Fruit fly (Drosophila melanogaster) whole organism, prepupa: ENCODE data around the gene CG13685.
A peak's percentile ranks its signal among the peaks of the same experiment; 100 is the strongest.

Source experiments
- Blimp-1 ChIP-seq: fragments of 200-800 bp; sonication (Bioruptor generic); optimal IDR thresholded peaks from 3 replicates; lab custom pipeline; 2017; ENCODE audit warnings: missing biosample characterization, missing genetic modification characterization, mild to moderate bottlenecking, moderate library complexity, missing genetic modification reagents
- CG10631 ChIP-seq: fragments of 200-800 bp; sonication (Bioruptor generic); optimal IDR thresholded peaks from 2 replicates; lab custom pipeline; 2016; ENCODE audit warnings: missing biosample characterization, missing genetic modification characterization
- CG10669 ChIP-seq: fragments of 200-800 bp; sonication (Bioruptor generic); optimal IDR thresholded peaks from 3 replicates; lab custom pipeline; 2018; ENCODE audit warnings: missing biosample characterization, mild to moderate bottlenecking, missing genetic modification characterization, moderate library complexity
- CG11294 ChIP-seq: fragments of 200-800 bp; sonication (Bioruptor generic); IDR thresholded peaks from 2 replicates; pipeline ENCODE4 v1.3.6; 2022; ENCODE audit warnings: missing biosample characterization, missing genetic modification characterization
- CG11762 ChIP-seq: fragments of 200-800 bp; sonication (Bioruptor generic); optimal IDR thresholded peaks from 3 replicates; lab custom pipeline; 2016; ENCODE audit warnings: missing biosample characterization, missing genetic modification characterization; ENCODE audit not compliant: insufficient read depth
- CG11902 ChIP-seq: fragments of 200-800 bp; sonication (Bioruptor generic); optimal IDR thresholded peaks from 3 replicates; lab custom pipeline; 2016; ENCODE audit warnings: missing biosample characterization, missing genetic modification characterization
- CG15336 ChIP-seq: fragments of 200-800 bp; sonication (Bioruptor generic); IDR thresholded peaks from 2 replicates; pipeline ENCODE4 v1.3.6; 2022; ENCODE audit warnings: missing biosample characterization, missing genetic modification characterization
- CG1621 ChIP-seq: fragments of 200-800 bp; sonication (Bioruptor generic); optimal IDR thresholded peaks from 3 replicates; lab custom pipeline; 2018; ENCODE audit warnings: missing biosample characterization, mild to moderate bottlenecking, missing genetic modification characterization
- CG16779 ChIP-seq: fragments of 200-800 bp; sonication (Bioruptor generic); optimal IDR thresholded peaks from 3 replicates; lab custom pipeline; 2017; ENCODE audit warnings: missing biosample characterization, mild to moderate bottlenecking, missing genetic modification characterization
- CG3032 ChIP-seq: fragments of 200-800 bp; optimal IDR thresholded peaks from 2 replicates; lab custom pipeline; 2019; ENCODE audit warnings: missing biosample characterization, mild to moderate bottlenecking, missing genetic modification characterization, moderate library complexity
- CG31627 ChIP-seq: fragments of 200-800 bp; sonication (Bioruptor generic); optimal IDR thresholded peaks from 3 replicates; lab custom pipeline; 2016; ENCODE audit warnings: missing biosample characterization, missing genetic modification characterization
- CG32006 ChIP-seq: fragments of 200-800 bp; sonication (Bioruptor generic); optimal IDR thresholded peaks from 3 replicates; lab custom pipeline; 2017; ENCODE audit warnings: missing biosample characterization, mild to moderate bottlenecking, missing genetic modification characterization
- CG3919 ChIP-seq: fragments of 200-800 bp; sonication (Bioruptor generic); optimal IDR thresholded peaks from 3 replicates; lab custom pipeline; 2016; ENCODE audit warnings: missing biosample characterization, missing genetic modification characterization
- CG4318 ChIP-seq: fragments of 200-800 bp; sonication (Bioruptor generic); optimal IDR thresholded peaks from 3 replicates; lab custom pipeline; 2017; ENCODE audit warnings: missing biosample characterization, mild to moderate bottlenecking, missing genetic modification characterization
- CG6163 ChIP-seq: fragments of 200-800 bp; sonication (Bioruptor generic); IDR thresholded peaks from 3 replicates; pipeline ENCODE4 v1.3.6; 2022; ENCODE audit warnings: missing biosample characterization, missing genetic modification characterization
- CG6276 ChIP-seq: fragments of 200-800 bp; sonication (Bioruptor generic); optimal IDR thresholded peaks from 2 replicates; lab custom pipeline; 2017; ENCODE audit warnings: missing biosample characterization, mild to moderate bottlenecking, missing genetic modification characterization
- CG6792 ChIP-seq: fragments of 200-800 bp; sonication (Bioruptor generic); optimal IDR thresholded peaks from 3 replicates; lab custom pipeline; 2016; ENCODE audit warnings: missing biosample characterization, missing genetic modification characterization
- CG6808 ChIP-seq: fragments of 200-800 bp; sonication (Bioruptor generic); optimal IDR thresholded peaks from 3 replicates; lab custom pipeline; 2017; ENCODE audit warnings: missing biosample characterization, missing genetic modification characterization, mild to moderate bottlenecking, moderate library complexity, missing genetic modification reagents
- CG6854 ChIP-seq: fragments of 200-800 bp; sonication (Bioruptor generic); optimal IDR thresholded peaks from 2 replicates; lab custom pipeline; 2017; ENCODE audit warnings: missing biosample characterization, mild to moderate bottlenecking, missing genetic modification characterization
- CG7368 ChIP-seq: fragments of 200-800 bp; sonication (Bioruptor generic); optimal IDR thresholded peaks from 3 replicates; lab custom pipeline; 2016; ENCODE audit warnings: missing biosample characterization, missing genetic modification characterization
- CG8119 ChIP-seq: fragments of 200-800 bp; sonication (Bioruptor generic); IDR thresholded peaks from 3 replicates; pipeline ENCODE4 v1.3.6; 2022; ENCODE audit warnings: missing biosample characterization, missing genetic modification characterization
- CG8319 ChIP-seq: fragments of 200-800 bp; sonication (Bioruptor generic); optimal IDR thresholded peaks from 3 replicates; lab custom pipeline; 2016; ENCODE audit warnings: missing biosample characterization, missing genetic modification characterization
- CG8632 ChIP-seq: fragments of 200-800 bp; sonication (Bioruptor generic); optimal IDR thresholded peaks from 3 replicates; lab custom pipeline; 2016; ENCODE audit warnings: missing biosample characterization, missing genetic modification characterization
- CG9139 ChIP-seq: fragments of 200-800 bp; sonication (Bioruptor generic); optimal IDR thresholded peaks from 3 replicates; lab custom pipeline; 2017; ENCODE audit warnings: missing biosample characterization, mild to moderate bottlenecking, missing genetic modification characterization
- Eip75B ChIP-seq: fragments of 200-800 bp; sonication (Bioruptor generic); optimal IDR thresholded peaks from 3 replicates; lab custom pipeline; 2016; ENCODE audit warnings: missing biosample characterization, missing genetic modification characterization
- Eip78C ChIP-seq: fragments of 200-800 bp; sonication (Bioruptor generic); peaks from one replicate; lab custom pipeline; 2016; ENCODE audit warnings: missing biosample characterization, missing genetic modification characterization
- Ets21C ChIP-seq: fragments of 200-800 bp; sonication (Bioruptor generic); optimal IDR thresholded peaks from 3 replicates; lab custom pipeline; 2016; ENCODE audit warnings: missing biosample characterization, missing genetic modification characterization
- Ets96B ChIP-seq: fragments of 200-800 bp; optimal IDR thresholded peaks from 2 replicates; lab custom pipeline; 2019; ENCODE audit warnings: missing biosample characterization, mild to moderate bottlenecking, missing genetic modification characterization, moderate library complexity
- Hr38 ChIP-seq: sonication (Bioruptor generic); optimal IDR thresholded peaks from 2 replicates; lab custom pipeline; 2016; ENCODE audit warnings: missing biosample characterization, missing genetic modification characterization
- Hr39 ChIP-seq: fragments of 200-800 bp; sonication (Bioruptor generic); optimal IDR thresholded peaks from 2 replicates; lab custom pipeline; 2016; ENCODE audit warnings: missing biosample characterization, missing genetic modification characterization
- Hr4 ChIP-seq: fragments of 200-800 bp; sonication (Bioruptor generic); optimal IDR thresholded peaks from 3 replicates; lab custom pipeline; 2016; ENCODE audit warnings: missing biosample characterization, missing genetic modification characterization
- Lpt ChIP-seq: fragments of 200-800 bp; sonication (Bioruptor generic); optimal IDR thresholded peaks from 3 replicates; lab custom pipeline; 2016; ENCODE audit warnings: missing biosample characterization, missing genetic modification characterization
- Met ChIP-seq: fragments of 200-800 bp; sonication (Bioruptor generic); optimal IDR thresholded peaks from 3 replicates; lab custom pipeline; 2016; ENCODE audit warnings: missing biosample characterization, missing genetic modification characterization
- OdsH ChIP-seq: fragments of 200-800 bp; sonication (Bioruptor generic); optimal IDR thresholded peaks from 3 replicates; lab custom pipeline; 2016; ENCODE audit warnings: missing biosample characterization, missing genetic modification characterization
- Smox ChIP-seq: fragments of 200-800 bp; sonication (Bioruptor generic); optimal IDR thresholded peaks from 3 replicates; lab custom pipeline; 2016; ENCODE audit warnings: missing biosample characterization, missing genetic modification characterization
- Sox15 ChIP-seq: fragments of 200-800 bp; sonication (Bioruptor generic); optimal IDR thresholded peaks from 3 replicates; lab custom pipeline; 2016; ENCODE audit warnings: missing biosample characterization, missing genetic modification characterization
- achi ChIP-seq: fragments of 200-800 bp; sonication (Bioruptor generic); optimal IDR thresholded peaks from 3 replicates; lab custom pipeline; 2016; ENCODE audit warnings: missing biosample characterization, missing genetic modification characterization
- acj6 ChIP-seq: fragments of 200-800 bp; sonication (Bioruptor generic); optimal IDR thresholded peaks from 3 replicates; lab custom pipeline; 2016; ENCODE audit warnings: missing biosample characterization, missing genetic modification characterization
- cyc ChIP-seq: fragments of 200-800 bp; sonication (Bioruptor generic); optimal IDR thresholded peaks from 3 replicates; lab custom pipeline; 2016; ENCODE audit warnings: missing biosample characterization, missing genetic modification characterization
- dac ChIP-seq: fragments of 200-800 bp; sonication (Bioruptor generic); optimal IDR thresholded peaks from 2 replicates; lab custom pipeline; 2017; ENCODE audit warnings: missing biosample characterization, mild to moderate bottlenecking, missing genetic modification characterization
- dsx ChIP-seq: fragments of 200-800 bp; optimal IDR thresholded peaks from 3 replicates; lab custom pipeline; 2019; ENCODE audit warnings: missing biosample characterization, mild to moderate bottlenecking, missing genetic modification characterization, moderate library complexity; ENCODE audit not compliant: poor library complexity, severe bottlenecking
- eg ChIP-seq: fragments of 200-800 bp; sonication (Bioruptor generic); IDR thresholded peaks from 3 replicates; pipeline ENCODE4 v1.3.6; 2022; ENCODE audit warnings: missing biosample characterization, missing genetic modification characterization
- esn ChIP-seq: fragments of 200-800 bp; sonication (Bioruptor generic); optimal IDR thresholded peaks from 2 replicates; lab custom pipeline; 2016; ENCODE audit warnings: missing biosample characterization, mild to moderate bottlenecking, missing genetic modification characterization, moderate library complexity
- fd59A ChIP-seq: fragments of 200-800 bp; sonication (Bioruptor generic); optimal IDR thresholded peaks from 2 replicates; lab custom pipeline; 2017; ENCODE audit warnings: missing biosample characterization, mild to moderate bottlenecking, missing genetic modification characterization, missing genetic modification reagents
- fd85E ChIP-seq: fragments of 200-800 bp; sonication (Bioruptor generic); optimal IDR thresholded peaks from 3 replicates; lab custom pipeline; 2016; ENCODE audit warnings: missing biosample characterization, missing genetic modification characterization
- lz ChIP-seq: fragments of 200-800 bp; sonication (Bioruptor generic); optimal IDR thresholded peaks from 3 replicates; lab custom pipeline; 2016; ENCODE audit warnings: missing biosample characterization, missing genetic modification characterization
- net ChIP-seq: fragments of 200-800 bp; sonication (Bioruptor generic); optimal IDR thresholded peaks from 3 replicates; lab custom pipeline; 2016; ENCODE audit warnings: missing biosample characterization, missing genetic modification characterization
- pdm3 ChIP-seq: fragments of 200-800 bp; sonication (Bioruptor generic); optimal IDR thresholded peaks from 3 replicates; lab custom pipeline; 2016; ENCODE audit warnings: missing biosample characterization, missing genetic modification characterization
- salr ChIP-seq, 2 experiments: fragments of 200-800 bp; sonication (Bioruptor generic); optimal IDR thresholded peaks; 3 replicates each; lab custom pipeline; 2016 to 2018; ENCODE audit warnings: missing biosample characterization in 2 of 2, missing genetic modification characterization in 2 of 2, mild to moderate bottlenecking in 1 of 2
- spab ChIP-seq: fragments of 200-800 bp; sonication (Bioruptor generic); optimal IDR thresholded peaks from 2 replicates; lab custom pipeline; 2017; ENCODE audit warnings: missing biosample characterization, mild to moderate bottlenecking, missing genetic modification characterization, missing genetic modification reagents
- ss ChIP-seq, 2 experiments: fragments of 200-800 bp; sonication (Bioruptor generic); optimal IDR thresholded peaks; 2 replicates in 1 of 2; 3 replicates in 1 of 2; lab custom pipeline; 2017 to 2018; ENCODE audit warnings: mild to moderate bottlenecking in 2 of 2, missing biosample characterization in 2 of 2, missing genetic modification characterization in 2 of 2, moderate library complexity in 1 of 2
- topi ChIP-seq: fragments of 200-800 bp; sonication (Bioruptor generic); optimal IDR thresholded peaks from 3 replicates; lab custom pipeline; 2016; ENCODE audit warnings: missing biosample characterization, missing genetic modification characterization
- vri ChIP-seq: fragments of 200-800 bp; sonication (Bioruptor generic); optimal IDR thresholded peaks from 3 replicates; lab custom pipeline; 2016; ENCODE audit warnings: missing biosample characterization, mild to moderate bottlenecking, missing genetic modification characterization

CG13685 gene

DNA sequence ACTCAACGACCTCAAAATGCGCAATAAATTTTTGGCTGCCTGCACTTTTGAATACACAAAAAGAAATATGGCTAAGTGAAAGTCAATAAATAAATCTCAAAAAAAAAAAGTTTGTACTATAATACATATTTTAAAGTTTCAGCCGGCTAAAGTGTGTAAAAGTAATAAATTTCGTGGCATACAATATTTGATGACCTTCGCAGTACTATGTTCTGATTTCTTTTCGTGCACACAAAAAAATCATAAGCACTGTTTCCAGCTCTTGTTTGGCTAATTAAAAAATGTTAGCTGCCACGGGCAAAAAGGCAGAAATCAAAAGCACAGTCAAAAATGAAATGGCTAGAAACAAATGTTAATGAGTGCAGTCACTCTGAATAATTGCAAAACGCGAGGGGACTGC is 45.1 kb downstream of the CG13685 start:
- TF ChIP-seq lz (GFP tag; lab: Kevin White, UChicago) (peak; percentile 74), CG10669 (GFP tag; lab: Kevin White, UChicago) (no peak), Sox15 (GFP tag; lab: Kevin White, UChicago) (peak; percentile 18), CG6808 (no peak), Ets21C (GFP tag; lab: Kevin White, UChicago) (peak; percentile 62), ss (GFP tag; optimal IDR thresholded peaks at IDR 0.05; lab: Kevin White, UChicago) (no peak), CG4318 (no peak), CG6163 (peak; percentile 69), CG6854 (GFP tag; lab: Kevin White, UChicago) (no peak), CG8119 (GFP tag; lab: Robert Waterston, UW) (no peak), fd59A (GFP tag; lab: Kevin White, UChicago) (no peak), Hr39 (GFP tag; lab: Kevin White, UChicago) (peak; percentile 82), CG8632 (GFP tag; lab: Kevin White, UChicago) (no peak), Blimp-1 (GFP tag; lab: Kevin White, UChicago) (peak; percentile 77), acj6 (GFP tag; lab: Kevin White, UChicago) (peak; percentile 61), CG3919 (GFP tag; lab: Kevin White, UChicago) (peak; percentile 43), pdm3 (GFP tag; lab: Kevin White, UChicago) (peak; percentile 49), Lpt (GFP tag; lab: Kevin White, UChicago) (no peak), vri (peak; percentile 88), CG31627 (peak; percentile 87), Hr38 (GFP tag; lab: Kevin White, UChicago) (no peak), CG10631 (GFP tag; lab: Kevin White, UChicago) (no peak), CG11294 (GFP tag; lab: Robert Waterston, UW) (no peak), Ets96B (no peak), CG3032 (tag; lab: Kevin White, UChicago) (no peak), net (GFP tag; lab: Kevin White, UChicago) (no peak), dsx (GFP tag; lab: Kevin White, UChicago) (no peak), CG6792 (GFP tag; lab: Kevin White, UChicago) (peak; percentile 42), Hr4 (GFP tag; lab: Kevin White, UChicago) (peak; percentile 22), OdsH (peak; percentile 47), spab (no peak), esn (peak; percentile 89), CG1621 (tag; lab: Kevin White, UChicago) (no peak), Eip78C (peak; percentile 67), fd85E (GFP tag; lab: Kevin White, UChicago) (no peak), achi (GFP tag; lab: Kevin White, UChicago) (peak; percentile 47), CG16779 (tag; lab: Kevin White, UChicago) (no peak), dac (GFP tag; lab: Kevin White, UChicago) (no peak), Smox (peak; percentile 86), CG15336 (peak; percentile 58), Eip75B (GFP tag; lab: Kevin White, UChicago) (no peak), CG11762 (GFP tag; lab: Kevin White, UChicago) (peak; percentile 0), CG6276 (GFP tag; lab: Kevin White, UChicago) (no peak), topi (GFP tag; lab: Kevin White, UChicago) (peak; percentile 88), CG11902 (peak; percentile 39), Met (peak; percentile 88), CG32006 (GFP tag; lab: Kevin White, UChicago) (peak; percentile 21), salr (GFP tag; optimal IDR thresholded peaks at IDR 0.05; lab: Kevin White, UChicago) (no peak), CG8319 (GFP tag; lab: Kevin White, UChicago) (peak; percentile 23), cyc (peak; percentile 79), CG7368 (GFP tag; lab: Kevin White, UChicago) (peak; percentile 12), CG9139 (no peak), eg (GFP tag; lab: Robert Waterston, UW) (0 out of 3 replicates have a peak, but pooled peaks have one; percentile 39)
